Fruit fly (Drosophila melanogaster) whole organism, embryonic: ENCODE data around the gene CG9184.
A peak's percentile ranks its signal among the peaks of the same experiment; 100 is the strongest.

Experiments
- CG10267 ChIP-seq: fragments of 200-800 bp; sonication (Bioruptor generic); optimal IDR thresholded peaks from 2 replicates; lab custom pipeline; 2018; ENCODE audit warnings: missing biosample characterization, mild to moderate bottlenecking, missing genetic modification characterization, moderate library complexity
- CG10654 ChIP-seq: fragments of 200-800 bp; sonication (Bioruptor generic); optimal IDR thresholded peaks from 2 replicates; lab custom pipeline; 2016; ENCODE audit warnings: missing biosample characterization, missing genetic modification characterization
- CG11456 ChIP-seq: fragments of 200-800 bp; sonication (Bioruptor generic); IDR thresholded peaks from 3 replicates; pipeline ENCODE4 v1.3.6; 2022; ENCODE audit warnings: missing biosample characterization, missing genetic modification characterization
- CG11560 ChIP-seq: fragments of 200-800 bp; sonication (Bioruptor generic); IDR thresholded peaks from 3 replicates; pipeline ENCODE4 v1.3.6; 2022; ENCODE audit warnings: missing biosample characterization, missing genetic modification characterization
- CG12659 ChIP-seq: fragments of 200-800 bp; sonication (Bioruptor generic); optimal IDR thresholded peaks from 3 replicates; lab custom pipeline; 2017; ENCODE audit warnings: mild to moderate bottlenecking, missing biosample characterization, missing genetic modification reagents, missing genetic modification characterization
- CG13775 ChIP-seq: fragments of 200-800 bp; sonication (Bioruptor generic); optimal IDR thresholded peaks from 3 replicates; lab custom pipeline; 2017; ENCODE audit warnings: missing biosample characterization, mild to moderate bottlenecking, missing genetic modification characterization
- CG14710 ChIP-seq: fragments of 200-800 bp; sonication (Bioruptor generic); optimal IDR thresholded peaks from 3 replicates; lab custom pipeline; 2019; ENCODE audit warnings: missing biosample characterization, mild to moderate bottlenecking, missing genetic modification characterization, moderate library complexity
- CG1529 ChIP-seq: fragments of 200-800 bp; sonication (Bioruptor generic); optimal IDR thresholded peaks from 3 replicates; lab custom pipeline; 2018; ENCODE audit warnings: missing biosample characterization, missing genetic modification characterization
- CG1603 ChIP-seq: fragments of 200-800 bp; sonication (Bioruptor generic); optimal IDR thresholded peaks from 2 replicates; lab custom pipeline; 2019; ENCODE audit warnings: missing biosample characterization, mild to moderate bottlenecking, missing genetic modification characterization, moderate library complexity
- CG16863 ChIP-seq: fragments of 200-800 bp; sonication (Bioruptor generic); optimal IDR thresholded peaks from 3 replicates; lab custom pipeline; 2016; ENCODE audit warnings: missing biosample characterization, missing genetic modification characterization
- CG17186 ChIP-seq: fragments of 200-800 bp; sonication (Bioruptor generic); optimal IDR thresholded peaks from 3 replicates; lab custom pipeline; 2017; ENCODE audit warnings: missing biosample characterization, missing genetic modification reagents, missing genetic modification characterization
- CG2116 ChIP-seq: fragments of 200-800 bp; sonication (Bioruptor generic); optimal IDR thresholded peaks from 3 replicates; lab custom pipeline; 2018; ENCODE audit warnings: missing biosample characterization, mild to moderate bottlenecking, missing genetic modification characterization
- CG2120 ChIP-seq: fragments of 200-800 bp; sonication (Bioruptor generic); optimal IDR thresholded peaks from 3 replicates; lab custom pipeline; 2016; ENCODE audit warnings: missing biosample characterization, missing genetic modification characterization
- CG2202 ChIP-seq: fragments of 200-800 bp; sonication (Bioruptor generic); optimal IDR thresholded peaks from 2 replicates; lab custom pipeline; 2018; ENCODE audit warnings: missing biosample characterization, mild to moderate bottlenecking, missing genetic modification characterization
- CG30020 ChIP-seq: fragments of 200-800 bp; optimal IDR thresholded peaks from 2 replicates; lab custom pipeline; 2019; ENCODE audit warnings: missing biosample characterization, mild to moderate bottlenecking, missing genetic modification characterization, moderate library complexity
- CG7928 ChIP-seq: fragments of 200-800 bp; sonication (Bioruptor generic); optimal IDR thresholded peaks from 2 replicates; lab custom pipeline; 2017; ENCODE audit warnings: missing biosample characterization, mild to moderate bottlenecking, missing genetic modification characterization
- CG7963 ChIP-seq: fragments of 200-800 bp; sonication (Bioruptor generic); IDR thresholded peaks from 3 replicates; pipeline ENCODE4 v1.3.6; 2022; ENCODE audit warnings: missing biosample characterization, missing genetic modification characterization; ENCODE audit not compliant: partially characterized antibody
- CG9215 ChIP-seq: fragments of 200-800 bp; sonication (Bioruptor generic); IDR thresholded peaks from 2 replicates; pipeline ENCODE4 v1.3.6; 2022; ENCODE audit warnings: missing biosample characterization, missing genetic modification characterization
- CG9932 ChIP-seq: fragments of 200-800 bp; sonication (Bioruptor generic); IDR thresholded peaks from 2 replicates; pipeline ENCODE4 v1.3.6; 2022; ENCODE audit warnings: missing biosample characterization, missing genetic modification characterization
- CHES-1-like ChIP-seq: fragments of 200-800 bp; sonication (Bioruptor generic); optimal IDR thresholded peaks from 2 replicates; lab custom pipeline; 2016; ENCODE audit warnings: missing biosample characterization, missing genetic modification characterization
- CoRest ChIP-seq: fragments of 200-800 bp; sonication (Bioruptor generic); optimal IDR thresholded peaks from 3 replicates; lab custom pipeline; 2018; ENCODE audit warnings: missing biosample characterization, mild to moderate bottlenecking, missing genetic modification characterization, moderate library complexity
- Dad ChIP-seq: fragments of 200-800 bp; sonication (Bioruptor generic); optimal IDR thresholded peaks from 3 replicates; lab custom pipeline; 2016; ENCODE audit warnings: missing biosample characterization, missing genetic modification characterization
- Dp ChIP-seq: fragments of 200-800 bp; sonication (Bioruptor generic); optimal IDR thresholded peaks from 2 replicates; lab custom pipeline; 2018; ENCODE audit warnings: missing biosample characterization, mild to moderate bottlenecking, missing genetic modification characterization, moderate library complexity
- Ets97D ChIP-seq: fragments of 200-800 bp; sonication (Bioruptor generic); optimal IDR thresholded peaks from 3 replicates; lab custom pipeline; 2016; ENCODE audit warnings: missing biosample characterization, missing genetic modification characterization
- MESR4 ChIP-seq: fragments of 200-800 bp; sonication (Bioruptor generic); optimal IDR thresholded peaks from 2 replicates; lab custom pipeline; 2018; ENCODE audit warnings: missing biosample characterization, mild to moderate bottlenecking, missing genetic modification characterization, moderate library complexity
- Meics ChIP-seq: fragments of 200-800 bp; sonication (Bioruptor generic); optimal IDR thresholded peaks from 2 replicates; lab custom pipeline; 2017; ENCODE audit warnings: missing biosample characterization, mild to moderate bottlenecking, missing genetic modification characterization
- Myb ChIP-seq: fragments of 200-800 bp; sonication (Bioruptor generic); optimal IDR thresholded peaks from 2 replicates; lab custom pipeline; 2016; ENCODE audit warnings: missing biosample characterization, missing genetic modification characterization
- Nf-YA ChIP-seq: fragments of 200-800 bp; sonication (Bioruptor generic); IDR thresholded peaks from 2 replicates; pipeline ENCODE4 v1.3.6; 2022; ENCODE audit warnings: missing biosample characterization, missing genetic modification characterization
- Nf-YC ChIP-seq: fragments of 200-800 bp; optimal IDR thresholded peaks from 3 replicates; lab custom pipeline; 2019; ENCODE audit warnings: missing biosample characterization, mild to moderate bottlenecking, missing genetic modification characterization, moderate library complexity
- Pdp1 ChIP-seq, 2 experiments: fragments of 200-800 bp; sonication (Bioruptor generic); optimal IDR thresholded peaks; 3 replicates each; lab custom pipeline; 2016; ENCODE audit warnings: missing biosample characterization in 2 of 2, missing genetic modification characterization in 2 of 2, mild to moderate bottlenecking in 1 of 2, moderate library complexity in 1 of 2
- Sin3A ChIP-seq: fragments of >200 bp; optimal IDR thresholded peaks from 2 replicates; lab custom pipeline; 2018
- Sry-β ChIP-seq: fragments of 200-800 bp; sonication (Bioruptor generic); optimal IDR thresholded peaks from 2 replicates; lab custom pipeline; 2018; ENCODE audit warnings: missing biosample characterization, mild to moderate bottlenecking, missing genetic modification characterization, moderate library complexity
- Stat92E ChIP-seq, 3 experiments: fragments of >200 bp in 2 of 3; fragments of 200-800 bp in 1 of 3; sonication (Bioruptor generic) in 1 of 3; optimal IDR thresholded peaks; 2 replicates each; lab custom pipeline; 2017 to 2019; ENCODE audit warnings: missing biosample characterization in 3 of 3, missing genetic modification characterization in 3 of 3, mild to moderate bottlenecking in 1 of 3, moderate library complexity in 1 of 3
- br ChIP-seq: fragments of >200 bp; optimal IDR thresholded peaks from 2 replicates; lab custom pipeline; 2017
- esg ChIP-seq: fragments of 200-800 bp; sonication (Bioruptor generic); conservative IDR thresholded peaks from 2 replicates; pipeline ENCODE4 v1.3.6; 2022; ENCODE audit warnings: missing biosample characterization, missing genetic modification characterization
- fu2 ChIP-seq: fragments of 200-800 bp; sonication (Bioruptor generic); optimal IDR thresholded peaks from 2 replicates; lab custom pipeline; 2016; ENCODE audit warnings: missing biosample characterization, missing genetic modification characterization
- grau ChIP-seq: fragments of 200-800 bp; optimal IDR thresholded peaks from 3 replicates; lab custom pipeline; 2019; ENCODE audit warnings: missing biosample characterization, mild to moderate bottlenecking, missing genetic modification characterization, moderate library complexity
- hbn ChIP-seq: fragments of 200-800 bp; sonication (Bioruptor generic); IDR thresholded peaks from 2 replicates; pipeline ENCODE4 v1.3.6; 2022; ENCODE audit warnings: missing biosample characterization, missing genetic modification characterization; ENCODE audit not compliant: partially characterized antibody
- ind ChIP-seq: fragments of 200-800 bp; sonication (Bioruptor generic); optimal IDR thresholded peaks from 3 replicates; lab custom pipeline; 2016; ENCODE audit warnings: missing biosample characterization, missing genetic modification characterization
- insv ChIP-seq, 2 experiments: fragments of 200-800 bp; sonication (Bioruptor generic); optimal IDR thresholded peaks; 3 replicates each; lab custom pipeline; 2016 to 2018; ENCODE audit warnings: missing biosample characterization in 2 of 2, missing genetic modification characterization in 2 of 2
- luna ChIP-seq: fragments of 200-800 bp; sonication (Bioruptor generic); optimal IDR thresholded peaks from 2 replicates; lab custom pipeline; 2016; ENCODE audit warnings: missing biosample characterization, missing genetic modification characterization
- phol ChIP-seq: fragments of 200-800 bp; sonication (Bioruptor generic); optimal IDR thresholded peaks from 3 replicates; lab custom pipeline; 2018; ENCODE audit warnings: missing biosample characterization, mild to moderate bottlenecking, missing genetic modification characterization, moderate library complexity
- sc ChIP-seq, 3 experiments: fragments of >200 bp in 2 of 3; fragments of 200-800 bp in 1 of 3; sonication (Bioruptor generic) in 1 of 3; optimal IDR thresholded peaks; 2 replicates in 2 of 3; 3 replicates in 1 of 3; lab custom pipeline; 2017; ENCODE audit warnings: mild to moderate bottlenecking in 1 of 3, missing biosample characterization in 1 of 3, missing genetic modification characterization in 1 of 3, missing genetic modification reagents in 1 of 3
- sna ChIP-seq: fragments of 200-800 bp; sonication (Bioruptor generic); IDR thresholded peaks from 2 replicates; pipeline ENCODE4 v1.3.6; 2022; ENCODE audit warnings: missing biosample characterization, missing genetic modification characterization; ENCODE audit not compliant: partially characterized antibody
- stwl ChIP-seq: fragments of 200-800 bp; sonication (Bioruptor generic); optimal IDR thresholded peaks from 3 replicates; lab custom pipeline; 2018; ENCODE audit warnings: missing biosample characterization, mild to moderate bottlenecking, missing genetic modification characterization, moderate library complexity
- trem ChIP-seq: fragments of 200-800 bp; optimal IDR thresholded peaks from 3 replicates; lab custom pipeline; 2019; ENCODE audit warnings: missing biosample characterization, mild to moderate bottlenecking, missing genetic modification characterization, moderate library complexity
- tup ChIP-seq: fragments of 200-800 bp; sonication (Bioruptor generic); optimal IDR thresholded peaks from 2 replicates; lab custom pipeline; 2016; ENCODE audit warnings: missing biosample characterization, mild to moderate bottlenecking, missing genetic modification characterization, moderate library complexity
- unc-4 ChIP-seq: fragments of 200-800 bp; sonication (Bioruptor generic); IDR thresholded peaks from 2 replicates; pipeline ENCODE4 v1.3.6; 2022; ENCODE audit warnings: missing biosample characterization, missing genetic modification characterization; ENCODE audit not compliant: partially characterized antibody
- usp ChIP-seq: fragments of >200 bp; optimal IDR thresholded peaks from 2 replicates; lab custom pipeline; 2017; ENCODE audit warnings: missing biosample characterization, missing genetic modification characterization
- vfl ChIP-seq: fragments of 200-800 bp; sonication (Bioruptor generic); optimal IDR thresholded peaks from 2 replicates; lab custom pipeline; 2016; ENCODE audit warnings: missing biosample characterization, missing genetic modification characterization

The CG9184 gene

dm6 chr3L:1329724-1330123 is 7.1 kb upstream of the CG9184 start, which contains the start of gene ND-ACP (continued):
- TF ChIP-seq CG11456, result no peak
- TF ChIP-seq unc-4 (GFP tag; lab: Robert Waterston, UW), result peak; percentile 21; the same call in 1 of the 2 replicates
- TF ChIP-seq Myb (GFP tag; lab: Kevin White, UChicago), result peak; percentile 23
- TF ChIP-seq CG30020, result peak; percentile 32
- TF ChIP-seq CG1603 (tag; lab: Kevin White, UChicago), result peak; percentile 46
- TF ChIP-seq CG7928 (GFP tag; lab: Kevin White, UChicago), result no peak
- no peak for TF ChIP-seq Nf-YA (GFP tag; lab: Robert Waterston, UW)
- TF ChIP-seq stwl, result peak; percentile 56
- TF ChIP-seq vfl (GFP tag; lab: Kevin White, UChicago), result no peak
- peak; percentile 78 for TF ChIP-seq Sin3A (lab: Kevin White, UChicago)
- peak; percentile 43 for TF ChIP-seq CG10267
- TF ChIP-seq CG11560, result peak; percentile 97
- no peak for TF ChIP-seq usp (GFP tag; lab: Kevin White, UChicago)
- no peak for TF ChIP-seq CG9215 (GFP tag; lab: Robert Waterston, UW)
- TF ChIP-seq CG13775 (GFP tag; lab: Kevin White, UChicago), result no peak
- no peak for TF ChIP-seq br
- TF ChIP-seq CG10654 (GFP tag; lab: Kevin White, UChicago), result no peak
- TF ChIP-seq Dp, result peak; percentile 92
- no peak for TF ChIP-seq luna
- TF ChIP-seq insv (GFP tag; optimal IDR thresholded peaks at IDR 0.05; lab: Kevin White, UChicago), result no peak
- no peak for TF ChIP-seq sc (optimal IDR thresholded peaks at IDR 0.05; lab: Kevin White, UChicago)
- TF ChIP-seq sc (GFP tag; optimal IDR thresholded peaks at IDR 0.05; lab: Kevin White, UChicago), result no peak
- peak; percentile 79 for TF ChIP-seq CG2116
- TF ChIP-seq CG1529 (GFP tag; lab: Kevin White, UChicago), result no peak
- TF ChIP-seq CoRest (tag; lab: Kevin White, UChicago), result peak; percentile 5
- TF ChIP-seq Sry-β (GFP tag; lab: Kevin White, UChicago), result no peak
- no peak for TF ChIP-seq CHES-1-like (GFP tag; lab: Kevin White, UChicago)
- TF ChIP-seq phol (tag; lab: Kevin White, UChicago), result peak; percentile 23
- no peak for TF ChIP-seq fu2 (GFP tag; lab: Kevin White, UChicago)
- TF ChIP-seq trem (tag; lab: Kevin White, UChicago), result peak; percentile 72
- no peak for TF ChIP-seq tup (GFP tag; lab: Kevin White, UChicago)
- peak; percentile 93 for TF ChIP-seq MESR4
- no peak for TF ChIP-seq Dad (GFP tag; lab: Kevin White, UChicago)
- no peak for TF ChIP-seq sna (GFP tag; lab: Robert Waterston, UW)
- TF ChIP-seq esg, result no peak
- no peak for TF ChIP-seq CG9932 (GFP tag; lab: Robert Waterston, UW)
- TF ChIP-seq Pdp1 (GFP tag; optimal IDR thresholded peaks at IDR 0.05; lab: Kevin White, UChicago), result peak in 1 of 2 experiments; percentile 98
- peak; percentile 37 for TF ChIP-seq Ets97D (GFP tag; lab: Kevin White, UChicago)
- no peak for TF ChIP-seq CG2120
- TF ChIP-seq CG2202 (tag; lab: Kevin White, UChicago), result no peak
- no peak for TF ChIP-seq Meics
- TF ChIP-seq Nf-YC (tag; lab: Kevin White, UChicago), result peak; percentile 24
- TF ChIP-seq CG16863, result no peak
- TF ChIP-seq ind (GFP tag; lab: Kevin White, UChicago), result no peak
- peak in 1 of 3 experiments; percentile 60 for TF ChIP-seq Stat92E (GFP tag; optimal IDR thresholded peaks at IDR 0.05; lab: Kevin White, UChicago)
- TF ChIP-seq CG7963, result no peak
- TF ChIP-seq grau (tag; lab: Kevin White, UChicago), result no peak
- peak; percentile 53 for TF ChIP-seq CG17186
- TF ChIP-seq hbn, result no peak
- peak; percentile 37 for TF ChIP-seq CG12659 (GFP tag; lab: Kevin White, UChicago)
- TF ChIP-seq CG14710 (tag; lab: Kevin White, UChicago), result peak; percentile 66
